Fruit fly (Drosophila melanogaster) Kc167 (cell line): Measurements from ENCODE around the gene CG33284.

Source experiments
- Sin3A ChIP-seq: fragments of >200 bp; optimal IDR thresholded peaks from 2 replicates; lab custom pipeline; 2018; ENCODE audit warnings: missing external identifiers
- insv ChIP-seq: fragments of >200 bp; optimal IDR thresholded peaks from 3 replicates; lab custom pipeline; 2018; ENCODE audit warnings: missing external identifiers
- psq ChIP-seq: fragments of >200 bp; optimal IDR thresholded peaks from 2 replicates; lab custom pipeline; 2017; ENCODE audit warnings: missing external identifiers
- ttk ChIP-seq: sonication (Bioruptor generic); optimal IDR thresholded peaks from 2 replicates; lab custom pipeline; 2017; ENCODE audit warnings: missing external identifiers

DNA sequence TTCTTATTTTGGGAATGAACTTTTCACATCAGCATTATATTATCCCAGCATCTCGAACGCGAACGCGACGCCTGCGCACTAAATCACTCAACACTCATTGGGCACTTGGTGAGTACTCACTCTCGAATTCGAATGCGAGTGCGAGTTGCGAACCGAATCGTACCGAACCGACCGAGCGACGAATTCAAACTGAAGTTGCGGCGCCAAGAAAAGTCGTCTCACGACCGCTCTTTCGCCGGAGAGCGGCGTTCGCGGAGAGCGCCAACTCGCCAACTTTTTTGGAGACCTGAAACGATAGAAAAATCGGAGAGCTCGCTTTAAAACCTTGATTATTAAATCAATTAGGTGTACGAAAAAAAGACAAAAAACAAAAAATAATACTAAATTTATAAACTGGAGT, 23.6 kb upstream of the CG33284 start:
- TF ChIP-seq Sin3A (lab: Kevin White, UChicago) (no peak), ttk (lab: Kevin White, UChicago) (no peak), insv (lab: Kevin White, UChicago) (no peak), psq (lab: Kevin White, UChicago) (no peak)
